Fruit fly (Drosophila melanogaster) whole organism, embryonic: Measurements from ENCODE around the gene CG14082.
A peak's percentile ranks its signal among the peaks of the same experiment; 100 is the strongest.

Experiments
- CG10267 ChIP-seq: fragments of 200-800 bp; sonication (Bioruptor generic); optimal IDR thresholded peaks from 2 replicates; lab custom pipeline; 2018; ENCODE audit warnings: missing biosample characterization, mild to moderate bottlenecking, missing genetic modification characterization, moderate library complexity
- CG10565 ChIP-seq: fragments of 200-800 bp; sonication (Bioruptor generic); optimal IDR thresholded peaks from 3 replicates; lab custom pipeline; 2016; ENCODE audit warnings: missing biosample characterization, mild to moderate bottlenecking, missing genetic modification characterization
- CG10959 ChIP-seq: fragments of 200-800 bp; sonication (Bioruptor generic); IDR thresholded peaks from 2 replicates; pipeline ENCODE4 v1.3.6; 2022; ENCODE audit warnings: missing biosample characterization, missing genetic modification characterization
- CG11247 ChIP-seq: fragments of 200-800 bp; sonication (Bioruptor generic); IDR thresholded peaks from 2 replicates; pipeline ENCODE4 v1.3.6; 2022; ENCODE audit warnings: missing biosample characterization, missing genetic modification characterization
- CG11560 ChIP-seq: fragments of 200-800 bp; sonication (Bioruptor generic); IDR thresholded peaks from 3 replicates; pipeline ENCODE4 v1.3.6; 2022; ENCODE audit warnings: missing biosample characterization, missing genetic modification characterization
- CG12744 ChIP-seq: fragments of 200-800 bp; sonication (Bioruptor generic); optimal IDR thresholded peaks from 2 replicates; lab custom pipeline; 2016; ENCODE audit warnings: missing biosample characterization, missing genetic modification characterization
- CG13123 ChIP-seq: fragments of 200-800 bp; sonication (Bioruptor generic); optimal IDR thresholded peaks from 2 replicates; lab custom pipeline; 2016; ENCODE audit warnings: missing biosample characterization, missing genetic modification characterization
- CG13287 ChIP-seq: fragments of 200-800 bp; sonication (Bioruptor generic); IDR thresholded peaks from 2 replicates; pipeline ENCODE4 v1.3.6; 2022; ENCODE audit warnings: missing biosample characterization, missing genetic modification characterization; ENCODE audit not compliant: partially characterized antibody
- CG14441 ChIP-seq: fragments of 200-800 bp; sonication (Bioruptor generic); IDR thresholded peaks from 2 replicates; pipeline ENCODE4 v1.3.6; 2022; ENCODE audit warnings: missing biosample characterization, missing genetic modification characterization
- CG1529 ChIP-seq: fragments of 200-800 bp; sonication (Bioruptor generic); optimal IDR thresholded peaks from 3 replicates; lab custom pipeline; 2018; ENCODE audit warnings: missing biosample characterization, missing genetic modification characterization
- CG16813 ChIP-seq: fragments of 200-800 bp; sonication (Bioruptor generic); IDR thresholded peaks from 3 replicates; pipeline ENCODE4 v1.3.6; 2022; ENCODE audit warnings: missing biosample characterization, missing genetic modification characterization; ENCODE audit not compliant: partially characterized antibody
- CG17612 ChIP-seq: fragments of 200-800 bp; sonication (Bioruptor generic); IDR thresholded peaks from 2 replicates; pipeline ENCODE4 v1.3.6; 2022; ENCODE audit warnings: missing biosample characterization, missing genetic modification characterization
- CG1832 ChIP-seq: fragments of 200-800 bp; sonication (Bioruptor generic); optimal IDR thresholded peaks from 2 replicates; lab custom pipeline; 2017; ENCODE audit warnings: missing biosample characterization, mild to moderate bottlenecking, missing genetic modification characterization, inconsistent platforms
- CG18476 ChIP-seq: fragments of 200-800 bp; sonication (Bioruptor generic); optimal IDR thresholded peaks from 2 replicates; lab custom pipeline; 2016; ENCODE audit warnings: missing biosample characterization, mild to moderate bottlenecking, missing genetic modification characterization
- CG3163 ChIP-seq: fragments of 200-800 bp; sonication (Bioruptor generic); optimal IDR thresholded peaks from 3 replicates; lab custom pipeline; 2016; ENCODE audit warnings: missing biosample characterization, missing genetic modification characterization
- CG33213 ChIP-seq: fragments of 200-800 bp; sonication (Bioruptor generic); optimal IDR thresholded peaks from 3 replicates; lab custom pipeline; 2016; ENCODE audit warnings: missing biosample characterization, missing genetic modification characterization
- CG33557 ChIP-seq: fragments of 200-800 bp; sonication (Bioruptor generic); optimal IDR thresholded peaks from 2 replicates; lab custom pipeline; 2019; ENCODE audit warnings: missing biosample characterization, mild to moderate bottlenecking, missing genetic modification characterization, moderate library complexity
- CG34224 ChIP-seq: fragments of 200-800 bp; sonication (Bioruptor generic); IDR thresholded peaks from 3 replicates; pipeline ENCODE4 v1.3.6; 2022; ENCODE audit warnings: missing biosample characterization, missing genetic modification characterization; ENCODE audit not compliant: partially characterized antibody
- CG4820 ChIP-seq: fragments of 200-800 bp; sonication (Bioruptor generic); optimal IDR thresholded peaks from 3 replicates; lab custom pipeline; 2016; ENCODE audit warnings: missing biosample characterization, missing genetic modification characterization
- CG7372 ChIP-seq: fragments of 200-800 bp; sonication (Bioruptor generic); IDR thresholded peaks from 2 replicates; pipeline ENCODE4 v1.3.6; 2022; ENCODE audit warnings: missing biosample characterization, missing genetic modification characterization
- CG9437 ChIP-seq: fragments of 200-800 bp; sonication (Bioruptor generic); optimal IDR thresholded peaks from 2 replicates; lab custom pipeline; 2018; ENCODE audit warnings: missing biosample characterization, mild to moderate bottlenecking, missing genetic modification characterization
- Camta ChIP-seq: fragments of 200-800 bp; sonication (Bioruptor generic); optimal IDR thresholded peaks from 2 replicates; lab custom pipeline; 2016; ENCODE audit warnings: missing biosample characterization, missing genetic modification characterization
- Dip3 ChIP-seq: fragments of 200-800 bp; sonication (Bioruptor generic); optimal IDR thresholded peaks from 3 replicates; lab custom pipeline; 2016; ENCODE audit warnings: missing biosample characterization, missing genetic modification characterization
- Fer3 ChIP-seq: fragments of 200-800 bp; sonication (Bioruptor generic); optimal IDR thresholded peaks from 2 replicates; lab custom pipeline; 2018; ENCODE audit warnings: missing biosample characterization, mild to moderate bottlenecking, missing genetic modification characterization, moderate library complexity
- Hmr ChIP-seq: fragments of 200-800 bp; sonication (Bioruptor generic); optimal IDR thresholded peaks from 3 replicates; lab custom pipeline; 2017; ENCODE audit warnings: mild to moderate bottlenecking, missing biosample characterization, missing genetic modification reagents, missing genetic modification characterization
- Hmx ChIP-seq: fragments of 200-800 bp; sonication (Bioruptor generic); optimal IDR thresholded peaks from 2 replicates; lab custom pipeline; 2016; ENCODE audit warnings: missing biosample characterization, missing genetic modification characterization
- Hsf ChIP-seq: fragments of 200-800 bp; sonication (Bioruptor generic); optimal IDR thresholded peaks from 3 replicates; lab custom pipeline; 2016; ENCODE audit warnings: missing biosample characterization, missing genetic modification characterization
- MESR4 ChIP-seq: fragments of 200-800 bp; sonication (Bioruptor generic); optimal IDR thresholded peaks from 2 replicates; lab custom pipeline; 2018; ENCODE audit warnings: missing biosample characterization, mild to moderate bottlenecking, missing genetic modification characterization, moderate library complexity
- Side ChIP-seq: fragments of 200-800 bp; sonication (Bioruptor generic); optimal IDR thresholded peaks from 2 replicates; lab custom pipeline; 2016; ENCODE audit warnings: missing biosample characterization, missing genetic modification characterization
- Sin3A ChIP-seq: fragments of >200 bp; optimal IDR thresholded peaks from 2 replicates; lab custom pipeline; 2018
- Taf1 ChIP-seq: fragments of 200-800 bp; sonication (Bioruptor generic); IDR thresholded peaks from 2 replicates; pipeline ENCODE4 v1.3.6; 2022; ENCODE audit warnings: missing biosample characterization, missing genetic modification characterization
- Xrp1 ChIP-seq: fragments of 200-800 bp; sonication (Bioruptor generic); IDR thresholded peaks from 2 replicates; pipeline ENCODE4 v1.3.6; 2022; ENCODE audit warnings: missing biosample characterization, missing genetic modification characterization
- abd-A ChIP-seq: fragments of 200-800 bp; sonication (Bioruptor generic); optimal IDR thresholded peaks from 3 replicates; lab custom pipeline; 2019; ENCODE audit warnings: missing biosample characterization, mild to moderate bottlenecking, missing genetic modification characterization, moderate library complexity
- bab2 ChIP-seq: fragments of 200-800 bp; sonication (Bioruptor generic); optimal IDR thresholded peaks from 2 replicates; lab custom pipeline; 2016; ENCODE audit warnings: missing biosample characterization, missing genetic modification characterization
- cad ChIP-seq: fragments of >200 bp; optimal IDR thresholded peaks from 2 replicates; lab custom pipeline; 2017; ENCODE audit warnings: missing biosample characterization, missing genetic modification characterization
- cato ChIP-seq: fragments of 200-800 bp; sonication (Bioruptor generic); optimal IDR thresholded peaks from 2 replicates; lab custom pipeline; 2016; ENCODE audit warnings: missing biosample characterization, missing genetic modification characterization, borderline replicate concordance
- cg ChIP-seq: fragments of 200-800 bp; sonication (Bioruptor generic); optimal IDR thresholded peaks from 3 replicates; lab custom pipeline; 2019; ENCODE audit warnings: missing biosample characterization, mild to moderate bottlenecking, missing genetic modification characterization, moderate library complexity
- chif ChIP-seq, 2 experiments: fragments of 200-800 bp; sonication (Bioruptor generic); optimal IDR thresholded peaks; 3 replicates each; lab custom pipeline; 2016; ENCODE audit warnings: missing biosample characterization in 2 of 2, missing genetic modification characterization in 2 of 2
- dpn ChIP-seq, 2 experiments: fragments of 200-800 bp; sonication (Bioruptor generic); optimal IDR thresholded peaks; 3 replicates each; lab custom pipeline; 2016; ENCODE audit warnings: missing biosample characterization in 2 of 2, missing genetic modification characterization in 2 of 2
- ems ChIP-seq: fragments of 200-800 bp; sonication (Bioruptor generic); optimal IDR thresholded peaks from 3 replicates; lab custom pipeline; 2016; ENCODE audit warnings: missing biosample characterization, missing genetic modification characterization
- en ChIP-seq: fragments of 200-800 bp; sonication (Bioruptor generic); optimal IDR thresholded peaks from 2 replicates; lab custom pipeline; 2016; ENCODE audit warnings: missing biosample characterization, missing genetic modification characterization
- eyg ChIP-seq: fragments of 200-800 bp; sonication (Bioruptor generic); optimal IDR thresholded peaks from 3 replicates; lab custom pipeline; 2016; ENCODE audit warnings: missing biosample characterization, missing genetic modification characterization
- gcm ChIP-seq: fragments of 200-800 bp; sonication (Bioruptor generic); optimal IDR thresholded peaks from 2 replicates; lab custom pipeline; 2019; ENCODE audit warnings: missing biosample characterization, mild to moderate bottlenecking, missing genetic modification characterization, moderate library complexity
- gcm2 ChIP-seq: fragments of 200-800 bp; sonication (Bioruptor generic); optimal IDR thresholded peaks from 2 replicates; lab custom pipeline; 2016; ENCODE audit warnings: missing biosample characterization, missing genetic modification characterization
- gsb-n ChIP-seq: fragments of 200-800 bp; sonication (Bioruptor generic); optimal IDR thresholded peaks from 3 replicates; lab custom pipeline; 2018; ENCODE audit warnings: missing biosample characterization, mild to moderate bottlenecking, missing genetic modification characterization
- her ChIP-seq: fragments of 200-800 bp; sonication (Bioruptor generic); optimal IDR thresholded peaks from 2 replicates; lab custom pipeline; 2016; ENCODE audit warnings: missing biosample characterization, missing genetic modification characterization
- nau ChIP-seq: fragments of 200-800 bp; sonication (Bioruptor generic); optimal IDR thresholded peaks from 3 replicates; lab custom pipeline; 2017; ENCODE audit warnings: missing biosample characterization, mild to moderate bottlenecking, missing genetic modification characterization, missing genetic modification reagents
- nmo ChIP-seq: fragments of 200-800 bp; sonication (Bioruptor generic); optimal IDR thresholded peaks from 2 replicates; lab custom pipeline; 2018; ENCODE audit warnings: missing biosample characterization, mild to moderate bottlenecking, missing genetic modification characterization, moderate library complexity
- psq ChIP-seq: fragments of 200-800 bp; sonication (Bioruptor generic); optimal IDR thresholded peaks from 2 replicates; lab custom pipeline; 2017; ENCODE audit warnings: missing biosample characterization, missing genetic modification characterization
- shn ChIP-seq: fragments of 200-800 bp; sonication (Bioruptor generic); optimal IDR thresholded peaks from 3 replicates; lab custom pipeline; 2016; ENCODE audit warnings: missing biosample characterization, missing genetic modification characterization
- unpg ChIP-seq: fragments of 200-800 bp; sonication (Bioruptor generic); optimal IDR thresholded peaks from 3 replicates; lab custom pipeline; 2018; ENCODE audit warnings: missing biosample characterization, mild to moderate bottlenecking, missing genetic modification characterization, moderate library complexity
- vnd ChIP-seq: fragments of 200-800 bp; sonication (Bioruptor generic); IDR thresholded peaks from 3 replicates; pipeline ENCODE4 v1.3.6; 2022; ENCODE audit warnings: missing biosample characterization, missing genetic modification characterization; ENCODE audit not compliant: partially characterized antibody

CG14082 gene

DNA sequence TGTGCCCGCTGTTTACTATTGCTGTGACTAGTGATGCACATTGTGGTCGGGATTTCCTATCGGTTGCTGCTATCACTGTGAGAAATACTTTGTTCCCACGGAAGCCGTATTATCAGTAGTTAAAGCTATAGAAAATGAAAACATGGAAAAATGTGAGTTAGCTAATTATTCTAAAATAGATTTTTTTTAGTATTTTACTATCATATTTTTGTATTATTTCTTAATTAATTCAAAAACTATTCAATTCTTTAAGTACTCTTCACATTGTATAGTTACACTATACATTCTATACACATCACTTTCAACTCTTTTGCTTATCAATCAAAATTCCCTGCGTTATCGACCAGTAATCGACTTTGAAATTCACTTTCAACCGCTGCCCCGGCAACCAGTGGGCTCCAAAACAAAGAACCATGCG, 41.1 kb downstream of the CG14082 start, which contains the start of the genes Naxd and CG14079 (continued):
- TF ChIP-seq ems (GFP tag; lab: Kevin White, UChicago), result no peak
- TF ChIP-seq Dip3, result peak; percentile 27
- peak in 1 of 2 experiments; percentile 18 for TF ChIP-seq chif (GFP tag; optimal IDR thresholded peaks at IDR 0.05; lab: Kevin White, UChicago)
- TF ChIP-seq CG18476 (GFP tag; lab: Kevin White, UChicago), result no peak
- peak; percentile 48 for TF ChIP-seq bab2 (GFP tag; lab: Kevin White, UChicago)
- no peak for TF ChIP-seq CG33213 (GFP tag; lab: Kevin White, UChicago)
- no peak for TF ChIP-seq gcm2 (GFP tag; lab: Kevin White, UChicago)
- TF ChIP-seq CG10267 (tag; lab: Kevin White, UChicago), result peak; percentile 40
- peak; percentile 77 for TF ChIP-seq unpg (GFP tag; lab: Kevin White, UChicago)
- peak; percentile 68 for TF ChIP-seq Hmr (GFP tag; lab: Kevin White, UChicago)
- no peak for TF ChIP-seq en (GFP tag; lab: Kevin White, UChicago)
- no peak for TF ChIP-seq Sin3A
- peak; percentile 24 for TF ChIP-seq CG13123 (GFP tag; lab: Kevin White, UChicago)
- peak; percentile 42 for TF ChIP-seq Hsf (GFP tag; lab: Kevin White, UChicago)
- no peak for TF ChIP-seq CG12744
- no peak for TF ChIP-seq CG17612
- peak; percentile 40 for TF ChIP-seq CG9437 (GFP tag; lab: Kevin White, UChicago)
- peak; percentile 44 for TF ChIP-seq CG1529 (GFP tag; lab: Kevin White, UChicago)
- no peak for TF ChIP-seq Side (GFP tag; lab: Kevin White, UChicago)
- no peak for TF ChIP-seq Taf1
- peak; percentile 40 for TF ChIP-seq Fer3 (tag; lab: Kevin White, UChicago)
- 0 out of 3 replicates have a peak, but pooled peaks have one; percentile 31 for TF ChIP-seq CG11560
- no peak for TF ChIP-seq cad (GFP tag; lab: Kevin White, UChicago)
- TF ChIP-seq abd-A (tag; lab: Kevin White, UChicago), result no peak
- TF ChIP-seq vnd (GFP tag; lab: Robert Waterston, UW), result 0 out of 3 replicates have a peak, but pooled peaks have one; percentile 26
- no peak for TF ChIP-seq CG13287 (GFP tag; lab: Robert Waterston, UW)
- no peak for TF ChIP-seq cg
- peak; percentile 48 for TF ChIP-seq CG4820 (GFP tag; lab: Kevin White, UChicago)
- no peak for TF ChIP-seq MESR4
- no peak for TF ChIP-seq nau (GFP tag; lab: Kevin White, UChicago)
- peak; percentile 56 for TF ChIP-seq CG14441 (GFP tag; lab: Robert Waterston, UW)
- peak; percentile 85 for TF ChIP-seq nmo (GFP tag; lab: Kevin White, UChicago)
- TF ChIP-seq CG10565, result no peak
- TF ChIP-seq gsb-n, result peak; percentile 55
- no peak for TF ChIP-seq CG7372
- TF ChIP-seq dpn (GFP tag; optimal IDR thresholded peaks at IDR 0.05; lab: Kevin White, UChicago), result peak; percentile 34 to 70
- no peak for TF ChIP-seq Camta (GFP tag; lab: Kevin White, UChicago)
- TF ChIP-seq her, result no peak
- peak; percentile 39 for TF ChIP-seq gcm (GFP tag; lab: Kevin White, UChicago)
- TF ChIP-seq CG33557 (GFP tag; lab: Kevin White, UChicago), result peak; percentile 27
- no peak for TF ChIP-seq CG11247 (GFP tag; lab: Robert Waterston, UW)
- no peak for TF ChIP-seq CG10959 (GFP tag; lab: Robert Waterston, UW)
- peak; percentile 74; the same call in 1 of the 2 replicates for TF ChIP-seq Xrp1
- TF ChIP-seq shn (GFP tag; lab: Kevin White, UChicago), result no peak
- peak; percentile 53 for TF ChIP-seq cato (GFP tag; lab: Kevin White, UChicago)
- TF ChIP-seq psq (GFP tag; lab: Kevin White, UChicago), result peak; percentile 16
- TF ChIP-seq eyg (GFP tag; lab: Kevin White, UChicago), result no peak
- no peak for TF ChIP-seq Hmx (GFP tag; lab: Kevin White, UChicago)
- peak; percentile 3 for TF ChIP-seq CG3163 (GFP tag; lab: Kevin White, UChicago)
- no peak for TF ChIP-seq CG1832
- TF ChIP-seq CG16813, result no peak
- no peak for TF ChIP-seq CG34224 (GFP tag; lab: Robert Waterston, UW)
